Fruit fly (Drosophila melanogaster) Kc167 (cell line): ENCODE results near the gene CG7227.

Experiments
- Myc ChIP-seq: fragments of >200 bp; optimal IDR thresholded peaks from 2 replicates; lab custom pipeline; 2017; ENCODE audit warnings: missing external identifiers
- Sin3A ChIP-seq: fragments of >200 bp; optimal IDR thresholded peaks from 2 replicates; lab custom pipeline; 2018; ENCODE audit warnings: missing external identifiers
- h ChIP-seq: fragments of >200 bp; optimal IDR thresholded peaks from 3 replicates; lab custom pipeline; 2018; ENCODE audit warnings: missing external identifiers
- insv ChIP-seq: fragments of >200 bp; optimal IDR thresholded peaks from 3 replicates; lab custom pipeline; 2018; ENCODE audit warnings: missing external identifiers
- psq ChIP-seq: fragments of >200 bp; optimal IDR thresholded peaks from 2 replicates; lab custom pipeline; 2017; ENCODE audit warnings: missing external identifiers
- ttk ChIP-seq: sonication (Bioruptor generic); optimal IDR thresholded peaks from 2 replicates; lab custom pipeline; 2017; ENCODE audit warnings: missing external identifiers

Gene CG7227

DNA sequence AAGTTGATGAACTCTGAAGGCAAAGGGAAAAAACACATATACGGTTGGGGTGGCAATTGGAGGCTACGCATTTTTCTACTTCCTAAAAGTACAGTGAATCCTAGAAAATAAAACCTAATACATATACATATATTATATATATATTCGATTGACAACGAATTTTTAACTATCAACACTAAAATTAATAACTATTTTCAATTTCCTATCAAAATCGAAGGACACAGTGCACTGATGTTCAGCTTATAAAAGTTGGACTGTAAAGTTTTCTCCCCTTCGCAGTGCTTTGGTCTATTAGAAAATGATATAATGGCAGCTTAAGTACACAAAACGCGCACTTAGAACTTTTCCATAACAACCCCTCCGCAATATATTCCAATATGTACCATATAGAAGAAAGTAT is 35.1 kb downstream of the CG7227 start:
- TF ChIP-seq Sin3A (lab: Kevin White, UChicago) (no peak), psq (lab: Kevin White, UChicago) (no peak), Myc (lab: Kevin White, UChicago) (no peak), h (lab: Kevin White, UChicago) (no peak), insv (no peak), ttk (no peak)

DNA sequence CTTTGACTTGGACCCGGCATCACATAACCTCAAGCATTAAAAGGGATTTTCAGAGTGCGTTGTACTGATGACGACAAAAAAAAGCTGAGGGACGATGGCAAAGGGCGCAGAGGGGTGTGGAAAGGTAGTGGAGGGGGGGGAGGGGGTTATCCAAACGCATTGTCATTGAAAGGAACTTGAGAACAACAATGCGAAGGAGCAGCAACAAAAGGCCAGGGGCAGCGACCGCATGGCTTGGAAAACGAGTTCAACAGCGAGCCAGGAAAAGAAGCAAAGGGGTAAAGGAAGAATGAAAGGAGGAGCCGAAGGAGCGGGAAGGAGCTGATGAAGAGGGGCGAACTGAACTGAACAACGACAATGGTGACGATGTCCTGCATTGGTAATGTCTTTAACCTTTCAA is 35.7 kb downstream of the CG7227 start:
- no peak for TF ChIP-seq insv
- TF ChIP-seq ttk, result no peak
- no peak for TF ChIP-seq h (lab: Kevin White, UChicago)
- no peak for TF ChIP-seq Sin3A (lab: Kevin White, UChicago)
- no peak for TF ChIP-seq Myc (lab: Kevin White, UChicago)
- TF ChIP-seq psq (lab: Kevin White, UChicago), result no peak

DNA sequence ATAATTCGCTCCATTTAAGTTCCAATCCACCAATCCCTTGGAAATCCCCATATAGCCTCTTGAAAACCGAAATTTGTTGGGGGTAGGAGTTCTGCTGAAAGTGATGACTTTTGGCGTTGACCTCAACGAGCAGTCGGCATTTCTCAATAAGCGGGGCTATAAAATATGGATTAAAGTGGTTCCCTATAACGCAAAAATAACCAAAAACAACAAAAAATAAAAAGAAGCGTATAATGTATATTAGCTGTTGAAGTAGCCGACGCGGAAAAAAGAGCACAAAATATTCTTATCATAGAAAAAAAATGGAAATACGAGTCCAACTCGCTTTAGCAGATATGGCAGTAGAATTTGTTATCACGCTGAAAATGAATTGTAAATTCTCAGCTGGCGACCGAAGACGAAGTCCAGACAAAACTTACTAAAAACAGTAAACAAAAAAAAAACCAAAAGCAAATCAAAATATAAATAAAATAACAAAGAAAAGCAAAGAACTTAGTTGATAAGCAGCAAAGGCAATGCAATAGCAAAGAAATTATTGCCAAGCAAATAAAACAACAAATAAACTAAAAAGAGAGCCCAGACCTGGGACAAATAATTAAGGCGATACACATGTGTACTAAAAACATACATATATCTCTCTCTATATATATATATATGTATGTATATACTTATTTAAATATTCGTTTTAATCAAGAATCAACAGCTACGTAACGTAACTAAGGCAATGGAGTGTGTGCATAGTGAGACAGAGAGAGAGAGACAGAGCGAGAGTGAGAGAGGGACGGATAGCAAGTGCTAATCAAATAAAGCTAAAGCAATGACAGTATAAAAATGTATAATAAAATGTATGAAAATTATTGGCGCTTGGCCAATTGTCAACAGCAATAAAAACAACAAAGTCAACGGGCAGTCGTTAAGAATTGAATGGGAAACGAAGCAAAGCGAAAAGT is 37.1 kb downstream of the CG7227 start:
- TF ChIP-seq psq (lab: Kevin White, UChicago) (no peak), Sin3A (lab: Kevin White, UChicago) (no peak)

DNA sequence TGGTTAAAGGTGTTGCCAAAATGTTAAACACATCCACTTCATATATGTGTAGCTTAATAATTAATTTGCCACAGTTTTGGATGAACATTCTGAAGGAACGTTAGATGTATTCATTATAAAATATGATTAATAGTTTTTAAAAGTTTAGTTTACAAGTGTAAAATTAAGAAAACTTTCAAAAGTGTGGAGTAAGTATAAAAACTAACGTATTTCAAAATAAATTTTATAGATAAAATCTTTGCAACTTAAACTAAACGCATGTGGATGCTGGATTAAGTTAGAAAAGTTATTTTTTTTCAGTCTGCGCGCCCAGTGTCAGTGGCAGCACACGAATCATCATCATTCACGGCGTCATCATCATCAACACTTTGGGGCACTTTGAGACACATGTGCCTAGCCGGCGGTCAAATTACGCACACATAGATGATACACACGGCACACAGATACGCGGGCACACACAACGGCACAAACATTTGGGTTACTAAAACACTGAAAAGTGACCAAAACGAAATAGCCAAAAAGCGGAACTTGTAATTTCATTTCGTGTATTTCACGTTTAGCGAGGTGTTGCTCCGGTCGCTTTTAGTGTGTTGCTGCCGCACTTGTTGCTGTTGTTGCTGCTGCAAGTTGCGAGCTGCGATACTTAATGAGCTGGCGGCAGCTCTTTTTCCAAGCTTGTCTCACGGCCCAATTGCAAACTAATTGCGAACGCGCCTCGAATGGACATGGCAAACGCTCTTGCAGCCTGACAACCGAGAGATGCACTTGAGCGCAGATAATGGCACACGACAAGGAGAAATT is 40.7 kb downstream of the CG7227 start:
- no peak for TF ChIP-seq Sin3A (lab: Kevin White, UChicago)
- no peak for TF ChIP-seq ttk
- no peak for TF ChIP-seq Myc (lab: Kevin White, UChicago)
- TF ChIP-seq h (lab: Kevin White, UChicago), result no peak

dm6 chr2L:7956310-7957067 is 41.5 kb downstream of the CG7227 start:
- TF ChIP-seq h (lab: Kevin White, UChicago) (no peak), ttk (no peak), Sin3A (lab: Kevin White, UChicago) (no peak), psq (lab: Kevin White, UChicago) (no peak), Myc (lab: Kevin White, UChicago) (no peak), insv (no peak)

DNA sequence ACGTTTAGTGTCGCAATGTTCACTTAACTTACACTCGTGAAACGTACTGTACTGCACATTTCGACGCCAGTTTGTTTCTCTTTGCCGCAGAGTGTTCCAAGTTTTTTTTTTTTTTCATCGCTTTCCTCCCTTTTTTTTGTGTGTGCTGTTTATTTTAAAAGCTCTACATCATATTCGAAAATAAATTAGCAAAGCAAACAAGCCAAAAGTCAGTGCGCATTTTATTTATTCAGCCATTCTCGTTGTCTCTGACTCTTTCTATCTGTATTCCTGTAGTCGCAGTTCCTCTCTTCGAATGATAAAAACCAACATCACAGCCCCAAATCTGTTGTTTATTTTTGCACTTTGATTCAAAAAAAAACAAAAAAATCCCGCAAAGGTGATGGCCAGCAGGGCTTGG is 43.4 kb downstream of the CG7227 start:
- no peak for TF ChIP-seq Myc (lab: Kevin White, UChicago)
- TF ChIP-seq ttk, result no peak
- no peak for TF ChIP-seq Sin3A (lab: Kevin White, UChicago)
- TF ChIP-seq psq (lab: Kevin White, UChicago), result no peak
- TF ChIP-seq insv, result no peak
- TF ChIP-seq h (lab: Kevin White, UChicago), result no peak

DNA sequence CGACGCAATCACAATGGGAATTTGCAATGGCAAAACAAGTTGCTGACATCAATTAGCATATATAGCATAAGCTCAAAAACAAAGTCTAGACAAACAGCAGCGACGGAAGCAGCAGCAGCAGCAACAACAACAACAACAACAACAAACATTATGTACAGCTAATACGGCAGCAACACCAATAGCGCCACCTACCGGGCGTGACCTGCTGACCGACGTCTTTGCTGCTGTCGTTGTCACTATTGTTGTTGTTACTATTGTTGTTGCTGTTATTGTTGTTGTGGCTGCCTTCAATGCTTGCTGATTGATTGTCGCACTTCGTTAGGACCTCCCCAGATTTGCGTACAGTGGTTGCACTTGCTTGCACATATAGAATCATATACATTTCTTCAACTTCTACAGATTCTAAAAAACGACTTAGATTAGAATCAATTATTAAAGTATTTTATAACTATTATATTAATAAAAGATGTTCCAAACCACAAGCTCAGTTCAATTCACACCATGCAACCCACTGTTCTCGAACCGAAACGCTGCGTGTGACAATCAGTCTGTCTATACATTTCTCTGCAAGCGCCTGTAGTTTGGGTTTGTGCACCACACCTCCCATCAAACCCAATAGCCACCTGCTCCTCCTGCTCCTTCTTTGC is 44.5 kb downstream of the CG7227 start:
- TF ChIP-seq Sin3A (lab: Kevin White, UChicago) (no peak), h (lab: Kevin White, UChicago) (no peak), psq (lab: Kevin White, UChicago) (no peak), insv (no peak), Myc (lab: Kevin White, UChicago) (no peak), ttk (no peak)

DNA sequence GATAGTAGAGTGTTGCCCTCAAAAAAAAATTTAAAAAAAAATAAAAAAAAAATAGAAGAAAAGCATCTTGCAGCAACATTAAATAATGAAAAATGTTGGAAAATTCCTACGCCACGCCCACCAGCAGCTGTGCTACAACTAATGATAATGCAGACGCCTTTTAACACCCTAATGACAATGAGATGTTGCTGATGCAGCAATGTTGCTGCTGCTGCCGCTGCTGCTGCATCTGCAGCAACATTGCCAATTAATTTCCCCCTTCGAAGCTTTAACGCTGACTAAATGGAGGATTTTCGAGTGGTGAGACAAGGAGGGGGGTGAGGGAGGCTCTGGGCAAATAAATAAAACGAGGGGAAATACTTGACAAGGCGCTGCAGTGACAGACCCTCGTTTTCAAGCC is 45.6 kb downstream of the CG7227 start:
- no peak for TF ChIP-seq Myc (lab: Kevin White, UChicago)
- no peak for TF ChIP-seq ttk
- TF ChIP-seq h (lab: Kevin White, UChicago), result no peak
- TF ChIP-seq psq (lab: Kevin White, UChicago), result no peak
- TF ChIP-seq Sin3A (lab: Kevin White, UChicago), result no peak
- TF ChIP-seq insv, result no peak

dm6 chr2L:7951934-7952333 is 46.0 kb downstream of the CG7227 start:
- TF ChIP-seq h (lab: Kevin White, UChicago) (no peak), Myc (lab: Kevin White, UChicago) (no peak), psq (lab: Kevin White, UChicago) (no peak), ttk (no peak), Sin3A (lab: Kevin White, UChicago) (no peak), insv (no peak)

- TF ChIP-seq ttk, result no peak
- no peak for TF ChIP-seq psq (lab: Kevin White, UChicago)
- TF ChIP-seq Myc (lab: Kevin White, UChicago), result no peak
- no peak for TF ChIP-seq Sin3A (lab: Kevin White, UChicago)
- no peak for TF ChIP-seq insv
- no peak for TF ChIP-seq h (lab: Kevin White, UChicago)
Measured at dm6 chr2L:7949788-7950187, 48.2 kb downstream of the CG7227 start.

DNA sequence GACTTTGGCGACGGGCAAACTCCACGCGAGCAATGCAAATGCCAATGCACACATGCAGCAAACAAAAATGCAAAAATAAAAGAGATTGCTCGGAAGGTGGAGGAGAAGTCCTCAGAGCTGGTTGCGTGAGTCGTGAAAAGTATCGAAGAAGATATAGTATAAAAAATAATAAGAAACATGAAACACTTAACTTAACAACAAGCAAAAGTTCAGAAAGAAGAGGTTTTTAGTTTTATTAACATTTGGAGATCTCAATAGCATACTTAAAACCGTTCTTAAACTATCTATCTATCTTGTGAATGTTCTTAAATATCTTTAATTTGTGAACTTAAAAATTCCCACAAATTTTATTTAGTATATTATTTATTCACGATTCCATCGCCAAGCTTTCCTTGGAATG is 48.9 kb downstream of the CG7227 start:
- TF ChIP-seq psq (lab: Kevin White, UChicago) (no peak), Sin3A (lab: Kevin White, UChicago) (no peak), ttk (no peak), h (lab: Kevin White, UChicago) (no peak), insv (no peak), Myc (lab: Kevin White, UChicago) (no peak)
